Fruit fly (Drosophila melanogaster) whole organism, embryonic: Measurements from ENCODE around the gene Mst98Cb.

Experiments
- Blimp-1 ChIP-seq: fragments of 200-800 bp; sonication (Bioruptor generic); optimal IDR thresholded peaks from 3 replicates; lab custom pipeline; 2018; ENCODE audit warnings: missing biosample characterization, missing genetic modification characterization, mild to moderate bottlenecking, moderate library complexity, missing genetic modification reagents
- CG10543 ChIP-seq: fragments of 200-800 bp; sonication (Bioruptor generic); optimal IDR thresholded peaks from 3 replicates; lab custom pipeline; 2017; ENCODE audit warnings: missing biosample characterization, mild to moderate bottlenecking, missing genetic modification characterization, moderate library complexity
- CG11093 ChIP-seq: fragments of 200-800 bp; sonication (Bioruptor generic); IDR thresholded peaks from 3 replicates; pipeline ENCODE4 v1.3.6; 2022; ENCODE audit warnings: missing biosample characterization, missing genetic modification characterization
- CG11695 ChIP-seq: fragments of 200-800 bp; sonication (Bioruptor generic); IDR thresholded peaks from 3 replicates; pipeline ENCODE4 v1.3.6; 2022; ENCODE audit warnings: missing biosample characterization, missing genetic modification characterization
- CG13287 ChIP-seq: fragments of 200-800 bp; sonication (Bioruptor generic); IDR thresholded peaks from 2 replicates; pipeline ENCODE4 v1.3.6; 2022; ENCODE audit warnings: missing biosample characterization, missing genetic modification characterization; ENCODE audit not compliant: partially characterized antibody
- CG2875 ChIP-seq: fragments of 200-800 bp; sonication (Bioruptor generic); optimal IDR thresholded peaks from 2 replicates; lab custom pipeline; 2017; ENCODE audit warnings: missing biosample characterization, mild to moderate bottlenecking, missing genetic modification characterization, missing genetic modification reagents
- CG3995 ChIP-seq: fragments of 200-800 bp; sonication (Bioruptor generic); optimal IDR thresholded peaks from 3 replicates; lab custom pipeline; 2016; ENCODE audit warnings: missing biosample characterization, missing genetic modification characterization
- CG5245 ChIP-seq: fragments of 200-800 bp; sonication (Bioruptor generic); optimal IDR thresholded peaks from 3 replicates; lab custom pipeline; 2016; ENCODE audit warnings: missing biosample characterization, missing genetic modification characterization
- CG6254 ChIP-seq: fragments of 200-800 bp; sonication (Bioruptor generic); optimal IDR thresholded peaks from 3 replicates; lab custom pipeline; 2017; ENCODE audit warnings: mild to moderate bottlenecking, missing biosample characterization, missing genetic modification reagents, missing genetic modification characterization
- D19A ChIP-seq: fragments of 200-800 bp; optimal IDR thresholded peaks from 3 replicates; lab custom pipeline; 2019; ENCODE audit warnings: missing biosample characterization, mild to moderate bottlenecking, missing genetic modification characterization, moderate library complexity
- E2f2 ChIP-seq: fragments of 200-800 bp; sonication (Bioruptor generic); IDR thresholded peaks from 2 replicates; pipeline ENCODE4 v1.3.6; 2022; ENCODE audit warnings: missing biosample characterization, missing genetic modification characterization
- HLH4C ChIP-seq: fragments of 200-800 bp; sonication (Bioruptor generic); IDR thresholded peaks from 3 replicates; pipeline ENCODE4 v1.3.6; 2022; ENCODE audit warnings: missing biosample characterization, missing genetic modification characterization; ENCODE audit not compliant: partially characterized antibody
- Hey ChIP-seq: fragments of 200-800 bp; sonication (Bioruptor generic); optimal IDR thresholded peaks from 3 replicates; lab custom pipeline; 2018; ENCODE audit warnings: missing biosample characterization, mild to moderate bottlenecking, missing genetic modification characterization
- HmgZ ChIP-seq: fragments of 200-800 bp; sonication (Bioruptor generic); optimal IDR thresholded peaks from 2 replicates; lab custom pipeline; 2018; ENCODE audit warnings: missing biosample characterization, mild to moderate bottlenecking, missing genetic modification characterization
- Hmr ChIP-seq: fragments of 200-800 bp; sonication (Bioruptor generic); optimal IDR thresholded peaks from 3 replicates; lab custom pipeline; 2017; ENCODE audit warnings: mild to moderate bottlenecking, missing biosample characterization, missing genetic modification reagents, missing genetic modification characterization
- Hsf ChIP-seq: fragments of 200-800 bp; sonication (Bioruptor generic); optimal IDR thresholded peaks from 3 replicates; lab custom pipeline; 2016; ENCODE audit warnings: missing biosample characterization, missing genetic modification characterization
- Kr ChIP-seq: fragments of 200-800 bp; sonication (Bioruptor generic); optimal IDR thresholded peaks from 2 replicates; lab custom pipeline; 2017; ENCODE audit warnings: missing biosample characterization, mild to moderate bottlenecking, missing genetic modification characterization
- Mes4 ChIP-seq: fragments of 200-800 bp; sonication (Bioruptor generic); optimal IDR thresholded peaks from 2 replicates; lab custom pipeline; 2016; ENCODE audit warnings: missing biosample characterization, missing genetic modification characterization
- Mrtf ChIP-seq: fragments of 200-800 bp; sonication (Bioruptor generic); IDR thresholded peaks from 3 replicates; pipeline ENCODE4 v1.3.6; 2022; ENCODE audit warnings: missing biosample characterization, missing genetic modification characterization
- Nf-YB ChIP-seq: fragments of 200-800 bp; sonication (Bioruptor generic); optimal IDR thresholded peaks from 3 replicates; lab custom pipeline; 2019; ENCODE audit warnings: missing biosample characterization, mild to moderate bottlenecking, missing genetic modification characterization, moderate library complexity
- Xbp1 ChIP-seq: fragments of 200-800 bp; sonication (Bioruptor generic); optimal IDR thresholded peaks from 3 replicates; lab custom pipeline; 2016; ENCODE audit warnings: missing biosample characterization, mild to moderate bottlenecking, missing genetic modification characterization
- ac ChIP-seq: fragments of 200-800 bp; sonication (Bioruptor generic); optimal IDR thresholded peaks from 3 replicates; lab custom pipeline; 2017; ENCODE audit warnings: missing biosample characterization, mild to moderate bottlenecking, missing genetic modification characterization
- ash1 ChIP-seq: fragments of 200-800 bp; sonication (Bioruptor generic); optimal IDR thresholded peaks from 2 replicates; lab custom pipeline; 2018; ENCODE audit warnings: missing biosample characterization, mild to moderate bottlenecking, missing genetic modification characterization
- bbx ChIP-seq: fragments of 200-800 bp; sonication (Bioruptor generic); IDR thresholded peaks from 2 replicates; pipeline ENCODE4 v1.3.6; 2022; ENCODE audit warnings: missing biosample characterization, missing genetic modification characterization; ENCODE audit not compliant: partially characterized antibody
- chinmo ChIP-seq: fragments of 200-800 bp; sonication (Bioruptor generic); IDR thresholded peaks from 4 replicates; pipeline ENCODE4 v1.3.6; 2022; ENCODE audit warnings: missing biosample characterization, missing genetic modification characterization; ENCODE audit not compliant: partially characterized antibody
- crc ChIP-seq: fragments of 200-800 bp; sonication (Bioruptor generic); optimal IDR thresholded peaks from 2 replicates; lab custom pipeline; 2016; ENCODE audit warnings: missing biosample characterization, missing genetic modification characterization
- dm ChIP-seq: fragments of 200-800 bp; sonication (Bioruptor generic); optimal IDR thresholded peaks from 3 replicates; lab custom pipeline; 2016; ENCODE audit warnings: missing biosample characterization, missing genetic modification characterization
- ems ChIP-seq: fragments of 200-800 bp; sonication (Bioruptor generic); optimal IDR thresholded peaks from 3 replicates; lab custom pipeline; 2016; ENCODE audit warnings: missing biosample characterization, missing genetic modification characterization
- en ChIP-seq: fragments of 200-800 bp; sonication (Bioruptor generic); optimal IDR thresholded peaks from 2 replicates; lab custom pipeline; 2016; ENCODE audit warnings: missing biosample characterization, missing genetic modification characterization
- eve ChIP-seq, 2 experiments: fragments of >200 bp; optimal IDR thresholded peaks; 2 replicates each; lab custom pipeline; 2017; ENCODE audit warnings: missing biosample characterization in 2 of 2, missing genetic modification characterization in 2 of 2
- eyg ChIP-seq: fragments of 200-800 bp; sonication (Bioruptor generic); optimal IDR thresholded peaks from 3 replicates; lab custom pipeline; 2016; ENCODE audit warnings: missing biosample characterization, missing genetic modification characterization
- fd96Cb ChIP-seq: fragments of 200-800 bp; sonication (Bioruptor generic); optimal IDR thresholded peaks from 2 replicates; lab custom pipeline; 2018; ENCODE audit warnings: missing biosample characterization, mild to moderate bottlenecking, missing genetic modification characterization, moderate library complexity
- gcm ChIP-seq: fragments of 200-800 bp; sonication (Bioruptor generic); optimal IDR thresholded peaks from 2 replicates; lab custom pipeline; 2019; ENCODE audit warnings: missing biosample characterization, mild to moderate bottlenecking, missing genetic modification characterization, moderate library complexity
- grn ChIP-seq: fragments of 200-800 bp; sonication (Bioruptor generic); optimal IDR thresholded peaks from 3 replicates; lab custom pipeline; 2017; ENCODE audit warnings: missing biosample characterization, missing genetic modification characterization
- hkb ChIP-seq, 2 experiments: fragments of 200-800 bp in 1 of 2; fragments of >200 bp in 1 of 2; sonication (Bioruptor generic) in 1 of 2; IDR thresholded peaks in 1 of 2; optimal IDR thresholded peaks in 1 of 2; 2 replicates each; pipeline versions ENCODE4 v1.3.6 to Lab custom; 2017 to 2022; ENCODE audit warnings: missing biosample characterization in 1 of 2, missing genetic modification characterization in 1 of 2
- jumu ChIP-seq: fragments of 200-800 bp; sonication (Bioruptor generic); optimal IDR thresholded peaks from 3 replicates; lab custom pipeline; 2016; ENCODE audit warnings: missing biosample characterization, missing genetic modification characterization
- klu ChIP-seq: fragments of 200-800 bp; sonication (Bioruptor generic); IDR thresholded peaks from 2 replicates; pipeline ENCODE4 v1.3.6; 2022; ENCODE audit warnings: missing biosample characterization, missing genetic modification characterization
- lov ChIP-seq, 2 experiments: fragments of 200-800 bp in 1 of 2; fragments of >200 bp in 1 of 2; sonication (Bioruptor generic) in 1 of 2; IDR thresholded peaks in 1 of 2; optimal IDR thresholded peaks in 1 of 2; 2 replicates in 1 of 2; 3 replicates in 1 of 2; pipeline versions ENCODE4 v1.3.6 to Lab custom; 2017 to 2022; ENCODE audit warnings: missing biosample characterization in 1 of 2, missing genetic modification characterization in 1 of 2
- pan ChIP-seq, 4 experiments: fragments of >200 bp in 3 of 4; fragments of 200-800 bp in 1 of 4; sonication (Bioruptor generic) in 1 of 4; optimal IDR thresholded peaks in 3 of 4; IDR thresholded peaks in 1 of 4; 2 replicates each; pipeline versions ENCODE4 v1.3.6 to Lab custom; 2017 to 2022; ENCODE audit warnings: missing biosample characterization in 2 of 4, missing genetic modification characterization in 2 of 4, mixed read lengths in 1 of 4
- phol ChIP-seq: fragments of 200-800 bp; sonication (Bioruptor generic); optimal IDR thresholded peaks from 3 replicates; lab custom pipeline; 2018; ENCODE audit warnings: missing biosample characterization, mild to moderate bottlenecking, missing genetic modification characterization, moderate library complexity
- schlank ChIP-seq: fragments of 200-800 bp; sonication (Bioruptor generic); optimal IDR thresholded peaks from 2 replicates; lab custom pipeline; 2018; ENCODE audit warnings: missing biosample characterization, mild to moderate bottlenecking, missing genetic modification characterization
- seq ChIP-seq: fragments of 200-800 bp; sonication (Bioruptor generic); IDR thresholded peaks from 2 replicates; pipeline ENCODE4 v1.3.6; 2022; ENCODE audit warnings: missing biosample characterization, missing genetic modification characterization
- sob ChIP-seq: fragments of 200-800 bp; sonication (Bioruptor generic); IDR thresholded peaks from 2 replicates; pipeline ENCODE4 v1.3.6; 2022; ENCODE audit warnings: missing biosample characterization, missing genetic modification characterization
- tgo ChIP-seq: fragments of 200-800 bp; sonication (Bioruptor generic); IDR thresholded peaks from 3 replicates; pipeline ENCODE4 v1.3.6; 2022; ENCODE audit warnings: missing biosample characterization, missing genetic modification characterization
- vvl ChIP-seq: fragments of 200-800 bp; sonication (Bioruptor generic); IDR thresholded peaks from 2 replicates; pipeline ENCODE4 v1.3.6; 2022; ENCODE audit warnings: missing biosample characterization, missing genetic modification characterization
- zfh2 ChIP-seq: fragments of 200-800 bp; sonication (Bioruptor generic); optimal IDR thresholded peaks from 2 replicates; lab custom pipeline; 2016; ENCODE audit warnings: missing biosample characterization, missing genetic modification characterization

Gene Mst98Cb

dm6 chr3R:28332137-28332671, 39.6 kb downstream of the Mst98Cb start (continued):
- TF ChIP-seq seq (GFP tag; lab: Robert Waterston, UW) (peak; percentile 76), HmgZ (tag; lab: Kevin White, UChicago) (peak; percentile 51), schlank (tag; lab: Kevin White, UChicago) (peak; percentile 3), CG11093 (peak; percentile 45; the same call in 1 of the 3 replicates), Nf-YB (peak; percentile 27), eyg (GFP tag; lab: Kevin White, UChicago) (peak; percentile 24), CG3995 (GFP tag; lab: Kevin White, UChicago) (no peak), dm (GFP tag; lab: Kevin White, UChicago) (no peak), fd96Cb (tag; lab: Kevin White, UChicago) (peak; percentile 39), tgo (GFP tag; lab: Robert Waterston, UW) (peak; percentile 56; the same call in 2 of the 3 replicates), CG5245 (no peak), Xbp1 (GFP tag; lab: Kevin White, UChicago) (peak; percentile 48), vvl (GFP tag; lab: Robert Waterston, UW) (peak; percentile 73), Hey (tag; lab: Kevin White, UChicago) (no peak), bbx (GFP tag; lab: Robert Waterston, UW) (peak; percentile 28; the same call in 1 of the 2 replicates)

- no peak for TF ChIP-seq D19A (tag; lab: Kevin White, UChicago)
- TF ChIP-seq CG10543 (GFP tag; lab: Kevin White, UChicago): no peak
- no peak for TF ChIP-seq Mrtf (GFP tag; lab: Robert Waterston, UW)
- TF ChIP-seq Kr (GFP tag; lab: Kevin White, UChicago): no peak
- no peak for TF ChIP-seq pan (optimal IDR thresholded peaks at IDR 0.05; lab: Kevin White, UChicago)
- no peak for TF ChIP-seq pan (GFP tag; optimal IDR thresholded peaks at IDR 0.05 in 1 of 2, IDR thresholded peaks at IDR 0.05 in 1 of 2)
- TF ChIP-seq Hmr (GFP tag; lab: Kevin White, UChicago): peak; percentile 17
- TF ChIP-seq sob: no peak
- no peak for TF ChIP-seq Blimp-1
- TF ChIP-seq Xbp1 (GFP tag; lab: Kevin White, UChicago): no peak
- TF ChIP-seq Hsf (GFP tag; lab: Kevin White, UChicago): no peak
- no peak for TF ChIP-seq HLH4C
- no peak for TF ChIP-seq CG6254
- no peak for TF ChIP-seq ems (GFP tag; lab: Kevin White, UChicago)
- TF ChIP-seq klu (GFP tag; lab: Robert Waterston, UW): no peak
- TF ChIP-seq phol (tag; lab: Kevin White, UChicago): no peak
- peak; percentile 18 for TF ChIP-seq grn (GFP tag; lab: Kevin White, UChicago)
- TF ChIP-seq CG2875 (GFP tag; lab: Kevin White, UChicago): no peak
- TF ChIP-seq chinmo (GFP tag; lab: Robert Waterston, UW): peak; percentile 91
- no peak for TF ChIP-seq Mes4 (GFP tag; lab: Kevin White, UChicago)
- TF ChIP-seq lov (optimal IDR thresholded peaks at IDR 0.05; lab: Kevin White, UChicago): no peak
- TF ChIP-seq lov (GFP tag; IDR thresholded peaks at IDR 0.05; lab: Robert Waterston, UW): no peak
- TF ChIP-seq E2f2 (GFP tag; lab: Robert Waterston, UW): no peak
- no peak for TF ChIP-seq zfh2 (GFP tag; lab: Kevin White, UChicago)
- no peak for TF ChIP-seq crc
- TF ChIP-seq en (GFP tag; lab: Kevin White, UChicago): no peak
- TF ChIP-seq gcm: no peak
- TF ChIP-seq jumu (GFP tag; lab: Kevin White, UChicago): no peak
- no peak for TF ChIP-seq ash1 (GFP tag; lab: Kevin White, UChicago)
- no peak for TF ChIP-seq ac (GFP tag; lab: Kevin White, UChicago)
- no peak for TF ChIP-seq CG11695 (GFP tag; lab: Robert Waterston, UW)
- TF ChIP-seq CG13287 (GFP tag; lab: Robert Waterston, UW): no peak; the same call in 1 of the 2 replicates
- no peak for TF ChIP-seq hkb (optimal IDR thresholded peaks at IDR 0.05; lab: Kevin White, UChicago)
- no peak for TF ChIP-seq hkb (GFP tag; IDR thresholded peaks at IDR 0.05; lab: Robert Waterston, UW)
- no peak for TF ChIP-seq eve (GFP tag; optimal IDR thresholded peaks at IDR 0.05; lab: Kevin White, UChicago)
These were observed 40.2 kb downstream of the Mst98Cb start for dm6 chr3R:28332674-28333421.
